Fruit fly (Drosophila melanogaster) whole organism: ENCODE data around the gene mthl10.

Experiments used
- CG8478 ChIP-seq: fragments of >200 bp; optimal IDR thresholded peaks from 2 replicates; lab custom pipeline; 2018; ENCODE audit warnings: inconsistent platforms
- EcR ChIP-seq, 2 experiments: fragments of >200 bp; optimal IDR thresholded peaks; 2 replicates each; lab custom pipeline; 2017; ENCODE audit warnings: missing biosample characterization in 2 of 2, missing genetic modification characterization in 2 of 2, missing genetic modification reagents in 2 of 2
- psq ChIP-seq: fragments of >200 bp; optimal IDR thresholded peaks from 2 replicates; lab custom pipeline; 2017
- usp ChIP-seq: fragments of >200 bp; optimal IDR thresholded peaks from 2 replicates; lab custom pipeline; 2017; ENCODE audit warnings: missing biosample characterization, missing genetic modification characterization, mixed read lengths

DNA sequence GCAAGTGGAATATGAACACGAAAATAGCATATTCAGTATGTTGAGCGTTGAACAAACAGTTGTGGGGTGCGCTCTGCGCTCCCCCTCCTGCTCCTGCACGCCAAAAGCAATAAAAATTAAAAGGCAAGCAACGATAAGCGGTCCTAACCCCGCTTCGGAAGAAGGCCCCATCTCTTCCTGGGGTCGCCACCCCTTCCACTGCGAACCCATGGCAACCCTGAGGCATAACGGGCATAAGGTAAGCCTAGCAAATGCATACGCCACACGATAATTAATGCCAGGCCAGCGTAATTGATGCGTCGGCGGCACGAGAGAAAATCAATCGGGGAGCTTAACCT, 5.7 kb upstream of the mthl10 start:
- no peak for TF ChIP-seq psq (lab: Kevin White, UChicago)
- no peak for TF ChIP-seq CG8478 (lab: Kevin White, UChicago)
- no peak for TF ChIP-seq EcR (GFP tag; optimal IDR thresholded peaks at IDR 0.05; lab: Kevin White, UChicago)
- TF ChIP-seq usp, result no peak
